Worm (Caenorhabditis elegans) whole organism, L4 larva: ENCODE measurements around the gene dmd-6.
A peak's percentile ranks its signal among the peaks of the same experiment; 100 is the strongest.

Experiments used
- D1046.2 ChIP-seq: fragments of 200-800 bp; sonication (Bioruptor generic); IDR thresholded peaks from 2 replicates; pipeline ENCODE4 v1.3.6; 2022; ENCODE audit warnings: missing genetic modification characterization, missing compliant biosample characterization
- F26F4.8 ChIP-seq: fragments of 200-800 bp; sonication (Bioruptor generic); conservative IDR thresholded peaks from 2 replicates; pipeline ENCODE4 v1.3.6; 2022; ENCODE audit warnings: missing genetic modification characterization, missing compliant biosample characterization
- F37D6.2 ChIP-seq: sonication (generic microtip); optimal IDR thresholded peaks from 2 replicates; lab custom pipeline; 2016; ENCODE audit warnings: mild to moderate bottlenecking, missing genetic modification characterization, missing compliant biosample characterization
- F49E8.2 ChIP-seq: sonication (generic microtip); optimal IDR thresholded peaks from 2 replicates; lab custom pipeline; 2016; ENCODE audit warnings: missing compliant biosample characterization, mild to moderate bottlenecking, missing genetic modification characterization, borderline replicate concordance
- R02D3.7 ChIP-seq: fragments of 150-350 bp; sonication (generic microtip); optimal IDR thresholded peaks from 3 replicates; lab custom pipeline; 2014; ENCODE audit warnings: missing biosample characterization, missing genetic modification characterization
- T26A8.4 ChIP-seq: fragments of 200-800 bp; sonication (Bioruptor generic); IDR thresholded peaks from 2 replicates; pipeline ENCODE4 v1.3.6; 2022; ENCODE audit warnings: missing genetic modification characterization, missing compliant biosample characterization
- Y105C5A.15 ChIP-seq: fragments of 200-800 bp; sonication (Bioruptor generic); IDR thresholded peaks from 2 replicates; pipeline ENCODE4 v1.3.6; 2022; ENCODE audit warnings: missing genetic modification characterization, missing compliant biosample characterization
- ZK546.5 ChIP-seq, 2 experiments: sonication (generic microtip); optimal IDR thresholded peaks; 2 replicates each; lab custom pipeline; 2017; ENCODE audit warnings: missing biosample characterization in 2 of 2, missing genetic modification characterization in 2 of 2
- aha-1 ChIP-seq: fragments of 150-350 bp; peaks from one replicate; lab custom pipeline; 2014; ENCODE audit warnings: missing biosample characterization, missing genetic modification characterization
- ama-1 ChIP-seq: fragments of 150-350 bp; optimal IDR thresholded peaks from 2 replicates; lab custom pipeline; 2014; ENCODE audit warnings: inconsistent platforms, mixed read lengths
- attf-4 ChIP-seq: sonication (generic microtip); optimal IDR thresholded peaks from 3 replicates; lab custom pipeline; 2017; ENCODE audit warnings: missing biosample characterization, missing genetic modification characterization
- ceh-28 ChIP-seq: fragments of 150-350 bp; optimal IDR thresholded peaks from 2 replicates; lab custom pipeline; 2014; ENCODE audit warnings: missing biosample characterization, missing genetic modification reagents, missing genetic modification characterization
- ceh-44 ChIP-seq: fragments of 200-800 bp; sonication (Bioruptor generic); IDR thresholded peaks from 2 replicates; pipeline ENCODE4 v1.3.6; 2022; ENCODE audit warnings: missing genetic modification reagents, missing genetic modification characterization, missing compliant biosample characterization
- ceh-82 ChIP-seq: sonication (generic microtip); optimal IDR thresholded peaks from 2 replicates; lab custom pipeline; 2017; ENCODE audit warnings: missing biosample characterization, missing genetic modification characterization
- cey-2 ChIP-seq: sonication (generic microtip); optimal IDR thresholded peaks from 3 replicates; lab custom pipeline; 2017; ENCODE audit warnings: missing genetic modification characterization, mild to moderate bottlenecking, missing compliant biosample characterization, antibody characterized with exemption, borderline replicate concordance; ENCODE audit not compliant: insufficient read depth
- ctbp-1 ChIP-seq: fragments of 200-800 bp; sonication (Bioruptor generic); IDR thresholded peaks from 2 replicates; pipeline ENCODE4 v1.3.6; 2022; ENCODE audit warnings: missing genetic modification reagents, missing genetic modification characterization, missing compliant biosample characterization
- daf-16 ChIP-seq, 3 experiments: sonication (generic microtip); optimal IDR thresholded peaks; 2 replicates each; lab custom pipeline; 2016 to 2017; ENCODE audit warnings: missing genetic modification characterization in 3 of 3, missing genetic modification reagents in 3 of 3, mild to moderate bottlenecking in 2 of 3, missing compliant biosample characterization in 2 of 3, missing biosample characterization in 1 of 3, moderate library complexity in 1 of 3
- daf-19 ChIP-seq: fragments of 200-800 bp; sonication (Bioruptor generic); conservative IDR thresholded peaks from 2 replicates; pipeline ENCODE4 v1.3.6; 2022; ENCODE audit warnings: missing genetic modification characterization, missing compliant biosample characterization
- daf-8 ChIP-seq: fragments of 200-800 bp; sonication (Bioruptor generic); IDR thresholded peaks from 2 replicates; pipeline ENCODE4 v1.3.6; 2022; ENCODE audit warnings: missing genetic modification characterization, missing compliant biosample characterization
- dmd-9 ChIP-seq: fragments of 200-800 bp; sonication (Bioruptor generic); IDR thresholded peaks from 2 replicates; pipeline ENCODE4 v1.3.6; 2022; ENCODE audit warnings: missing genetic modification reagents, missing genetic modification characterization, missing compliant biosample characterization
- dpl-1 ChIP-seq: fragments of 150-350 bp; optimal IDR thresholded peaks from 2 replicates; lab custom pipeline; 2014; ENCODE audit warnings: missing biosample characterization, missing genetic modification reagents, missing genetic modification characterization
- duxl-1 ChIP-seq: sonication (generic microtip); optimal IDR thresholded peaks from 2 replicates; lab custom pipeline; 2016; ENCODE audit warnings: mild to moderate bottlenecking, missing genetic modification characterization, moderate library complexity, missing compliant biosample characterization; ENCODE audit not compliant: poor library complexity
- dve-1 ChIP-seq: sonication (generic microtip); optimal IDR thresholded peaks from 2 replicates; lab custom pipeline; 2017; ENCODE audit warnings: antibody characterized with exemption, mild to moderate bottlenecking, missing genetic modification characterization, missing compliant biosample characterization; ENCODE audit not compliant: insufficient read depth
- egl-27 ChIP-seq: sonication (generic microtip); optimal IDR thresholded peaks from 3 replicates; lab custom pipeline; 2017; ENCODE audit warnings: missing biosample characterization, missing genetic modification reagents, missing genetic modification characterization
- fkh-10 ChIP-seq: fragments of 150-350 bp; optimal IDR thresholded peaks from 2 replicates; lab custom pipeline; 2014; ENCODE audit warnings: missing biosample characterization, missing genetic modification reagents, missing genetic modification characterization
- fos-1 ChIP-seq: fragments of 150-350 bp; optimal IDR thresholded peaks from 2 replicates; lab custom pipeline; 2014; ENCODE audit warnings: missing biosample characterization, missing genetic modification characterization
- hif-1 ChIP-seq, 2 experiments: sonication (generic microtip); optimal IDR thresholded peaks; 2 replicates each; lab custom pipeline; 2016 to 2017; ENCODE audit warnings: missing compliant biosample characterization in 2 of 2, missing genetic modification characterization in 2 of 2, missing genetic modification reagents in 2 of 2, missing genotype in 2 of 2, mild to moderate bottlenecking in 1 of 2
- lim-7 ChIP-seq: fragments of 200-800 bp; sonication (Bioruptor generic); IDR thresholded peaks from 2 replicates; pipeline ENCODE4 v1.3.6; 2022; ENCODE audit warnings: missing genetic modification characterization, missing compliant biosample characterization
- lin-15B ChIP-seq: fragments of 150-350 bp; sonication (generic microtip); optimal IDR thresholded peaks from 3 replicates; lab custom pipeline; 2014; ENCODE audit warnings: missing biosample characterization, missing genetic modification characterization
- lin-38 ChIP-seq: fragments of 200-800 bp; sonication (Bioruptor generic); IDR thresholded peaks from 2 replicates; pipeline ENCODE4 v1.3.6; 2022; ENCODE audit warnings: missing genetic modification reagents, missing genetic modification characterization, missing compliant biosample characterization
- mdl-1 ChIP-seq, 2 experiments: fragments of 150-350 bp in 1 of 2; sonication (generic microtip) in 1 of 2; optimal IDR thresholded peaks; 2 replicates each; lab custom pipeline; 2014 to 2017; ENCODE audit warnings: missing biosample characterization in 2 of 2, missing genetic modification characterization in 2 of 2
- mes-2 ChIP-seq: sonication (generic microtip); optimal IDR thresholded peaks from 2 replicates; lab custom pipeline; 2016; ENCODE audit warnings: missing genotype, mild to moderate bottlenecking, missing genetic modification characterization, missing compliant biosample characterization; ENCODE audit not compliant: poor library complexity, severe bottlenecking
- mxl-2 ChIP-seq: fragments of 200-800 bp; sonication (Bioruptor generic); conservative IDR thresholded peaks from 2 replicates; pipeline ENCODE4 v1.3.6; 2022; ENCODE audit warnings: missing genetic modification reagents, missing genetic modification characterization, missing compliant biosample characterization
- mxl-3 ChIP-seq: fragments of 200-800 bp; sonication (Bioruptor generic); optimal IDR thresholded peaks from 2 replicates; lab custom pipeline; 2018; ENCODE audit warnings: mild to moderate bottlenecking, missing genetic modification characterization, missing compliant biosample characterization
- nhr-10 ChIP-seq: fragments of 150-350 bp; optimal IDR thresholded peaks from 2 replicates; lab custom pipeline; 2014; ENCODE audit warnings: missing biosample characterization, missing genetic modification characterization
- nhr-102 ChIP-seq: sonication (generic microtip); optimal IDR thresholded peaks from 2 replicates; lab custom pipeline; 2016; ENCODE audit warnings: mild to moderate bottlenecking, missing genetic modification characterization, moderate library complexity, missing compliant biosample characterization
- nhr-11 ChIP-seq: fragments of 150-350 bp; optimal IDR thresholded peaks from 2 replicates; lab custom pipeline; 2014; ENCODE audit warnings: missing biosample characterization, missing genetic modification characterization
- nhr-25 ChIP-seq: sonication (generic microtip); optimal IDR thresholded peaks from 2 replicates; lab custom pipeline; 2017; ENCODE audit warnings: missing genetic modification characterization, mild to moderate bottlenecking, missing compliant biosample characterization, antibody characterized with exemption, moderate library complexity, borderline replicate concordance; ENCODE audit not compliant: insufficient read depth
- nhr-48 ChIP-seq: sonication (generic microtip); optimal IDR thresholded peaks from 2 replicates; lab custom pipeline; 2016; ENCODE audit warnings: mild to moderate bottlenecking, missing genetic modification characterization, missing compliant biosample characterization
- nhr-6 ChIP-seq: fragments of 150-350 bp; optimal IDR thresholded peaks from 2 replicates; lab custom pipeline; 2014; ENCODE audit warnings: missing biosample characterization, missing genetic modification characterization
- nhr-77 ChIP-seq: fragments of 150-350 bp; optimal IDR thresholded peaks from 2 replicates; lab custom pipeline; 2014; ENCODE audit warnings: missing biosample characterization, missing genetic modification characterization
- pha-4 ChIP-seq, 2 experiments: fragments of 150-350 bp in 1 of 2; fragments of 200-800 bp in 1 of 2; sonication (Bioruptor generic) in 1 of 2; IDR thresholded peaks in 1 of 2; optimal IDR thresholded peaks in 1 of 2; 2 replicates each; pipeline versions ENCODE4 v1.3.6 to Lab custom; 2014 to 2022; ENCODE audit warnings: missing genetic modification characterization in 2 of 2, missing genetic modification reagents in 2 of 2, missing biosample characterization in 1 of 2, missing compliant biosample characterization in 1 of 2
- saeg-2 ChIP-seq: fragments of 200-800 bp; sonication (Bioruptor generic); IDR thresholded peaks from 2 replicates; pipeline ENCODE4 v1.3.6; 2022; ENCODE audit warnings: missing genetic modification reagents, missing genetic modification characterization, missing compliant biosample characterization
- set-16 ChIP-seq: fragments of 200-800 bp; sonication (Bioruptor generic); IDR thresholded peaks from 2 replicates; pipeline ENCODE4 v1.3.6; 2022; ENCODE audit warnings: missing genetic modification reagents, missing genetic modification characterization, missing compliant biosample characterization
- snpc-1.2 ChIP-seq: fragments of 200-800 bp; sonication (Bioruptor generic); IDR thresholded peaks from 2 replicates; pipeline ENCODE4 v1.3.6; 2022; ENCODE audit warnings: missing genetic modification reagents, missing genetic modification characterization, missing compliant biosample characterization
- spr-3 ChIP-seq: fragments of 200-800 bp; sonication (Bioruptor generic); optimal IDR thresholded peaks from 2 replicates; lab custom pipeline; 2018; ENCODE audit warnings: mild to moderate bottlenecking, missing genetic modification characterization, missing compliant biosample characterization
- zag-1 ChIP-seq: fragments of 150-350 bp; optimal IDR thresholded peaks from 2 replicates; lab custom pipeline; 2014; ENCODE audit warnings: missing biosample characterization, missing genetic modification characterization
- zfp-2 ChIP-seq: sonication (generic microtip); optimal IDR thresholded peaks from 2 replicates; lab custom pipeline; 2016; ENCODE audit warnings: mild to moderate bottlenecking, missing genetic modification characterization, missing compliant biosample characterization
- zip-11 ChIP-seq: fragments of 200-800 bp; sonication (Bioruptor generic); IDR thresholded peaks from 2 replicates; pipeline ENCODE4 v1.3.6; 2022; ENCODE audit warnings: missing genetic modification characterization, missing compliant biosample characterization

The dmd-6 gene

DNA sequence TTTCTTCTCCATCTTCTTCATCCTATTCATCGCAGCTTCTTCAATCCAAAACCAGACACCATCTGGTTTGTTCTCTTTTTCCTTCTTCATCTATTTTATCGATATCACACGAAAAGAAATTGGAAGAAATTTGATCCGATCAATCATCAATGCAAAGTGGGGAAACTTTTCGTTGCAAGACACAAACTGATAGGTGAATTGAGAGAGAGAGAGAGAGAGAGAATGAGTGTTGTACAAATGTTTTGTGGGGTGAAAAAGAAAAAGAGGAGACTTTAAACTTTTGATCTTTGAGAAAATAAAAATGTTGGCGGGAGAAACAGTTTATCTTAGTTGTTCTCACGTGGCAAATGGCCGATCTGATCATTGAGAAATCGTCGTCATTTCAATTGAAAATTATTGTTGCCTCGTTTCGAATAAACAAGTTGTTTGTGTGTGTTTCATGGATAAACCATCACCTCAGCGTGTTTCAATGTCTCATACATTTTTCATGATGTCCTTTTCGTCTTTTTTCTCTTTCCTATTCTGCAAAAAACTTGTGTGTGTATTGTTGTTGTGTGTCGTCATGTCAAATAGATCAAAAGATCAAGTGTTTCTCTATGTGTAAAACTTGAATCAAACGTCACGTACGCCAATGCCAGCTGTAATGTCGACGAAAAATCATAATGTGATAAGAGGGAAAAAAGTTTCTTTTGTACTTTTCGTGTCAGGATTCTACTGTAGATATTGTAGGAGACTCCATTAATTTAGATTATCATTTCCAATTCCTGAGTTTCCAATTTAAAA, 3.7 kb upstream of the dmd-6 start (continued):
- TF ChIP-seq pha-4 (GFP tag; IDR thresholded peaks at IDR 0.05; lab: Robert Waterston, UW) (no peak), pha-4 (tag; optimal IDR thresholded peaks at IDR 0.05; lab: Kevin White, UChicago) (peak; percentile 35), nhr-25 (tag; lab: Kevin White, UChicago) (no peak), nhr-77 (peak; percentile 51), fkh-10 (GFP tag; lab: Kevin White, UChicago) (no peak), nhr-10 (tag; lab: Kevin White, UChicago) (peak; percentile 46), mxl-3 (GFP tag; lab: Kevin White, UChicago) (peak; percentile 27), nhr-102 (tag; lab: Kevin White, UChicago) (no peak), F37D6.2 (tag; lab: Kevin White, UChicago) (no peak), fos-1 (tag; lab: Kevin White, UChicago) (no peak), R02D3.7 (tag; lab: Kevin White, UChicago) (no peak), mxl-2 (no peak), ceh-44 (GFP tag; lab: Robert Waterston, UW) (no peak), hif-1 (tag; optimal IDR thresholded peaks at IDR 0.05; lab: Kevin White, UChicago) (peak in 1 of 2 experiments; percentile 91), daf-8 (GFP tag; lab: Robert Waterston, UW) (no peak), lin-15B (no peak), dpl-1 (no peak), zip-11 (GFP tag; lab: Robert Waterston, UW) (no peak), F26F4.8 (GFP tag; lab: Robert Waterston, UW) (no peak), lin-38 (no peak), zag-1 (no peak), lim-7 (no peak), dmd-9 (GFP tag; lab: Robert Waterston, UW) (no peak), daf-16 (GFP tag; optimal IDR thresholded peaks at IDR 0.05; lab: Kevin White, UChicago) (no peak), daf-16 (tag; optimal IDR thresholded peaks at IDR 0.05; lab: Kevin White, UChicago) (peak; percentile 93), F49E8.2 (no peak), Y105C5A.15 (GFP tag; lab: Robert Waterston, UW) (no peak), zfp-2 (tag; lab: Kevin White, UChicago) (no peak), aha-1 (peak; percentile 94), D1046.2 (no peak), dve-1 (tag; lab: Kevin White, UChicago) (peak; percentile 67), attf-4 (no peak), saeg-2 (GFP tag; lab: Robert Waterston, UW) (no peak), nhr-11 (tag; lab: Kevin White, UChicago) (peak; percentile 21), nhr-6 (tag; lab: Kevin White, UChicago) (peak; percentile 31), egl-27 (no peak), spr-3 (GFP tag; lab: Kevin White, UChicago) (no peak), ceh-28 (tag; lab: Kevin White, UChicago) (no peak), snpc-1.2 (GFP tag; lab: Robert Waterston, UW) (no peak), daf-19 (GFP tag; lab: Robert Waterston, UW) (no peak), ctbp-1 (no peak), T26A8.4 (GFP tag; lab: Robert Waterston, UW) (no peak), duxl-1 (no peak), nhr-48 (tag; lab: Kevin White, UChicago) (peak; percentile 73), mdl-1 (tag; optimal IDR thresholded peaks at IDR 0.05; lab: Kevin White, UChicago) (peak; percentile 39 to 67), ceh-82 (no peak), ZK546.5 (tag; optimal IDR thresholded peaks at IDR 0.05; lab: Kevin White, UChicago) (no peak), mes-2 (tag; lab: Kevin White, UChicago) (peak; percentile 46), set-16 (no peak), cey-2 (tag; lab: Kevin White, UChicago) (peak; percentile 12), ama-1 (lab: Kevin White, UChicago) (no peak)
